Fruit fly (Drosophila melanogaster) whole organism, wandering third instar larva: ENCODE data around the gene scramb2.

Source experiments
- CG32264 ChIP-seq: fragments of 200-800 bp; sonication (Bioruptor generic); optimal IDR thresholded peaks from 2 replicates; lab custom pipeline; 2016; ENCODE audit warnings: missing biosample characterization, missing genetic modification characterization
- Hr78 ChIP-seq: fragments of >200 bp; optimal IDR thresholded peaks from 2 replicates; lab custom pipeline; 2017; ENCODE audit warnings: missing biosample characterization, missing genetic modification characterization
- pan ChIP-seq: fragments of >200 bp; optimal IDR thresholded peaks from 2 replicates; lab custom pipeline; 2017
- psq ChIP-seq: fragments of 200-800 bp; sonication (Bioruptor generic); optimal IDR thresholded peaks from 3 replicates; lab custom pipeline; 2017; ENCODE audit warnings: missing biosample characterization, mild to moderate bottlenecking, missing genetic modification characterization, moderate library complexity
- rgr ChIP-seq: fragments of 200-800 bp; sonication (Bioruptor generic); optimal IDR thresholded peaks from 3 replicates; lab custom pipeline; 2016; ENCODE audit warnings: missing biosample characterization, mild to moderate bottlenecking, missing genetic modification characterization
- woc ChIP-seq: sonication (Bioruptor generic); optimal IDR thresholded peaks from 2 replicates; lab custom pipeline; 2016; ENCODE audit warnings: missing biosample characterization, mild to moderate bottlenecking, missing genetic modification characterization

dm6 chr3L:3015969-3016368 lies 30.6 kb downstream of the scramb2 start, which contains the start of gene CG32488:
- TF ChIP-seq woc = no peak
- no peak for TF ChIP-seq CG32264
- no peak for TF ChIP-seq Hr78 (GFP tag; lab: Kevin White, UChicago)
- no peak for TF ChIP-seq psq (GFP tag; lab: Kevin White, UChicago)
- no peak for TF ChIP-seq pan
- no peak for TF ChIP-seq rgr (GFP tag; lab: Kevin White, UChicago)
